Worm (Caenorhabditis elegans): ENCODE data around the gene nhr-21.

nhr-21 gene

ce11 chrII:7398712-7399111 is 59.7 kb downstream of the nhr-21 start, which contains the start of gene C07D10.1:
C07D10.1 (plus strand) TSS chrII:7399012.
- TF ChIP-seq elt-2 (tag; optimal IDR thresholded peaks at IDR 0.05) (peak; percentile 11), npax-4 (tag; optimal IDR thresholded peaks at IDR 0.05) (no peak), ets-4 (tag; optimal IDR thresholded peaks at IDR 0.05) (no peak)

Measured in whole organism, late embryonic.